Worm (Caenorhabditis elegans): Measurements from ENCODE around the gene pef-1.

Gene pef-1

ce11 chrIII:926216-926615, at the start of gene pef-1:
pef-1 (minus strand) TSS chrIII:926316.
- TF ChIP-seq unc-62 (GFP tag; optimal IDR thresholded peaks at IDR 0.05) = no peak

ce11 chrIII:970928-971327, 44.8 kb upstream of the pef-1 start:
- no peak for TF ChIP-seq unc-62 (GFP tag; optimal IDR thresholded peaks at IDR 0.05)

- TF ChIP-seq unc-62 (GFP tag; optimal IDR thresholded peaks at IDR 0.05) = no peak
These were observed 40.1 kb upstream of the pef-1 start for ce11 chrIII:966259-966658.

ce11 chrIII:964637-965036, 38.5 kb upstream of the pef-1 start:
- no peak for TF ChIP-seq unc-62 (GFP tag; optimal IDR thresholded peaks at IDR 0.05)

ce11 chrIII:961948-962347, 35.8 kb upstream of the pef-1 start, which contains the start of gene fbxa-51:
fbxa-51 (plus strand) TSS chrIII:962269.
- TF ChIP-seq unc-62 (GFP tag; optimal IDR thresholded peaks at IDR 0.05) = no peak

ce11 chrIII:955981-956380, 29.9 kb upstream of the pef-1 start, which contains the start of gene fbxa-54:
fbxa-54 (plus strand) TSS chrIII:956334.
- no peak for TF ChIP-seq unc-62 (GFP tag; optimal IDR thresholded peaks at IDR 0.05)

- no peak for TF ChIP-seq unc-62 (GFP tag; optimal IDR thresholded peaks at IDR 0.05)
These were observed 28.4 kb upstream of the pef-1 start, which contains the start of the genes T12B5.15 and T12B5.14 for ce11 chrIII:954553-954952. T12B5.15 (minus strand) TSS chrIII:954653. T12B5.14 (plus strand) TSS chrIII:954873.

- TF ChIP-seq unc-62 (GFP tag; optimal IDR thresholded peaks at IDR 0.05) = no peak
These were observed 26.1 kb upstream of the pef-1 start, which contains the start of gene fbxa-10 for ce11 chrIII:952184-952583. fbxa-10 (plus strand) TSS chrIII:952390.

- no peak for TF ChIP-seq unc-62 (GFP tag; optimal IDR thresholded peaks at IDR 0.05)
These were observed 24.4 kb upstream of the pef-1 start, which contains the start of the genes fbxa-67 and fbxa-11 for ce11 chrIII:950472-950871. fbxa-67 (minus strand) TSS chrIII:950670. fbxa-11 (plus strand) TSS chrIII:950869.

ce11 chrIII:946250-946725, 20.2 kb upstream of the pef-1 start, which contains the start of gene fbxa-60:
fbxa-60 (minus strand) TSS chrIII:946300.
- no peak for TF ChIP-seq unc-62 (GFP tag; optimal IDR thresholded peaks at IDR 0.05)

ce11 chrIII:943426-943927, 17.4 kb upstream of the pef-1 start, which contains the start of gene fbxa-59:
fbxa-59 (minus strand) TSS chrIII:943476.
- no peak for TF ChIP-seq unc-62 (GFP tag; optimal IDR thresholded peaks at IDR 0.05)

- no peak for TF ChIP-seq unc-62 (GFP tag; optimal IDR thresholded peaks at IDR 0.05)
These were observed 15.8 kb upstream of the pef-1 start for ce11 chrIII:941958-942357.

ce11 chrIII:938569-938968, 12.5 kb upstream of the pef-1 start, which contains the start of gene fbxa-22:
fbxa-22 (plus strand) TSS chrIII:938869.
- TF ChIP-seq unc-62 (GFP tag; optimal IDR thresholded peaks at IDR 0.05) = no peak

ce11 chrIII:937961-938360, 11.8 kb upstream of the pef-1 start, which contains the start of gene fbxa-56:
fbxa-56 (minus strand) TSS chrIII:938061.
- TF ChIP-seq unc-62 (GFP tag; optimal IDR thresholded peaks at IDR 0.05) = no peak

- no peak for TF ChIP-seq unc-62 (GFP tag; optimal IDR thresholded peaks at IDR 0.05)
These were observed 10.0 kb upstream of the pef-1 start, which contains the start of gene fbxa-55 for ce11 chrIII:936037-936507. fbxa-55 (minus strand) TSS chrIII:936087.

ce11 chrIII:919322-919721, 6.8 kb downstream of the pef-1 start, which contains the start of gene F23H11.7:
F23H11.7 (minus strand) TSS chrIII:919422.
- no peak for TF ChIP-seq unc-62 (GFP tag; optimal IDR thresholded peaks at IDR 0.05)

- TF ChIP-seq unc-62 (GFP tag; optimal IDR thresholded peaks at IDR 0.05) = no peak
These were observed 9.2 kb downstream of the pef-1 start, which contains the start of gene idpp-13 for ce11 chrIII:916897-917296. idpp-13 (minus strand) TSS chrIII:916997.
